Fruit fly (Drosophila melanogaster): ENCODE data around the gene Ir7c.

Gene Ir7c

DNA sequence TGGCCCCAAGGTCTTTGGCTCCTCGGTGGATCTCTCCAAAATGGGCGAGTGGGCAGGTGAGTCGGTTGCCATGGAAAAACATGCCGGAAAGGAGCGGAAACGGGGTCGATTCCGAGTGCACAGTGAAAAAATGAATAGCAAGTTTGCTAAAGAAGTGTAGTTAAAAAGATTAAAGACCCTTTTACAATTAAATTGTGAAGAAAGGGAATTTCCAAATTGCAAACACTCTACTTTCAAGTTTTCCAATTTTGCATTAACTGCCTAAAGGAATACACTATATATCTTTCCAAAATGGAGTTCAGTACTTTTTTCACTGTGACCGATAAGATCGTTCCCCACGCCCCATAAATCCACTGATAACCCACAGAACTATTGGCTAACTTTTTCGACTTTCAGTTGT, 35.3 kb downstream of the Ir7c start (continued):
- TF ChIP-seq CG12155 (GFP tag; optimal IDR thresholded peaks at IDR 0.05) (no peak), CG10147 (GFP tag; optimal IDR thresholded peaks at IDR 0.05) (no peak), CG6175 (GFP tag; IDR thresholded peaks at IDR 0.05) (no peak), tx (GFP tag; optimal IDR thresholded peaks at IDR 0.05) (no peak), row (GFP tag; IDR thresholded peaks at IDR 0.05) (peak; percentile 60; the same call in 2 of the 3 replicates), CG16815 (GFP tag; optimal IDR thresholded peaks at IDR 0.05) (no peak), eyg (GFP tag; optimal IDR thresholded peaks at IDR 0.05) (no peak), CG8359 (GFP tag; optimal IDR thresholded peaks at IDR 0.05; ENCODE audit: borderline replicate concordance) (no peak), Aef1 (GFP tag; IDR thresholded peaks at IDR 0.05) (no peak), CG17612 (GFP tag; IDR thresholded peaks at IDR 0.05) (no peak), CG15479 (GFP tag; optimal IDR thresholded peaks at IDR 0.05) (no peak), toy (GFP tag; IDR thresholded peaks at IDR 0.05) (no peak), vnd (GFP tag; IDR thresholded peaks at IDR 0.05; ENCODE audit: partially characterized antibody) (no peak), Oli (tag; optimal IDR thresholded peaks at IDR 0.05) (no peak), zf30C (GFP tag; optimal IDR thresholded peaks at IDR 0.05) (peak; percentile 18), CG17385 (GFP tag; optimal IDR thresholded peaks at IDR 0.05) (peak; percentile 5), sc (optimal IDR thresholded peaks at IDR 0.05) (no peak), sc (GFP tag; optimal IDR thresholded peaks at IDR 0.05) (no peak), NC2α (GFP tag; optimal IDR thresholded peaks at IDR 0.05) (no peak), amos (GFP tag; IDR thresholded peaks at IDR 0.05; ENCODE audit: partially characterized antibody) (no peak), CrebB (tag; optimal IDR thresholded peaks at IDR 0.05) (no peak), CG3407 (GFP tag; optimal IDR thresholded peaks at IDR 0.05) (no peak), CG10366 (GFP tag; IDR thresholded peaks at IDR 0.05) (no peak), CG7839 (tag; optimal IDR thresholded peaks at IDR 0.05) (peak; percentile 21), ttk (GFP tag; IDR thresholded peaks at IDR 0.05) (0 out of 2 replicates have a peak, but pooled peaks have one; percentile 44), Ssrp (tag; optimal IDR thresholded peaks at IDR 0.05) (no peak), CG2120 (GFP tag; optimal IDR thresholded peaks at IDR 0.05) (peak; percentile 49), Gug (GFP tag; IDR thresholded peaks at IDR 0.05) (no peak), Antp (GFP tag; optimal IDR thresholded peaks at IDR 0.05) (no peak), mam (GFP tag; optimal IDR thresholded peaks at IDR 0.05) (no peak), dysf (GFP tag; IDR thresholded peaks at IDR 0.05) (peak; percentile 60), Atf6 (GFP tag; IDR thresholded peaks at IDR 0.05) (no peak), Gsc (GFP tag; IDR thresholded peaks at IDR 0.05) (no peak), ro (GFP tag; IDR thresholded peaks at IDR 0.05) (no peak), pzg (GFP tag; optimal IDR thresholded peaks at IDR 0.05) (no peak), ash1 (GFP tag; optimal IDR thresholded peaks at IDR 0.05) (no peak), Abd-B (GFP tag; optimal IDR thresholded peaks at IDR 0.05) (no peak), CG7556 (GFP tag; optimal IDR thresholded peaks at IDR 0.05) (peak; percentile 20), CG11695 (GFP tag; IDR thresholded peaks at IDR 0.05) (0 out of 3 replicates have a peak, but pooled peaks have one; percentile 21), CG2202 (tag; optimal IDR thresholded peaks at IDR 0.05) (no peak), Sry-β (GFP tag; optimal IDR thresholded peaks at IDR 0.05) (no peak), Ravus (GFP tag; IDR thresholded peaks at IDR 0.05) (no peak)

DNA sequence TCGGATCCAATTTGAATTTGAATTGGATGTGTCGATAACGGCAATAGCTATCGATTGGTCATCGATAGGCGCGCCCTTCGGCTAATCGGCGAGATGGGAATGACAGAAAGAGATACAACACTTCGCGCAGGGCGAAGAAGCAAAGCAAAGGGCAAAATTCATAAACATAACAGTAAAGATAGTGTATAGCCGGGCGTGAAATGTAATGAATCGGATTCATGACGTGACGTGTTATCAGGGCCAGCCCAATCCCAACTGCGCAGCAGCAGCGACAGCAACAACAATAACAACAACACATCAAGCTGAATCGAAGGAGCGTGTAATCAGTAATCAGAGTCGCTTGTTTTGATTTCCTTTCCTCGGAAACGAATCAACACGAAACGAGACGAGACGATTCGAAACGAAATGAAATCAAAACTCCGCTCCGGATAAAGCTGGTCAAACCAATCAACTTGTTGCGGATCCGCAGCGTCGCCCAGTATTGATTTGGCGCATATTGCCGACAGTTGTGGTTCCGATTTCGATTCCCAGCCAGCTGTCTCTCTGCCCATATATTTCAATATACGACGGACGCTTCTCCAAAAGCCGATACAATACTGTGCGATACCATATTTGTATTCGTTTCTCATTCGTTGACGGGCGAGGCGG, 37.9 kb downstream of the Ir7c start, which contains the start of gene snz:
snz (plus strand) TSS at position 107 of the 648 bp plus-strand sequence.
- TF ChIP-seq row (GFP tag; IDR thresholded peaks at IDR 0.05) (peak; percentile 55), Dbx (GFP tag; IDR thresholded peaks at IDR 0.05) (0 out of 3 replicates have a peak, but pooled peaks have one; percentile 5), tgo (GFP tag; IDR thresholded peaks at IDR 0.05) (no peak), CG9876 (GFP tag; optimal IDR thresholded peaks at IDR 0.05) (no peak), D (optimal IDR thresholded peaks at IDR 0.05) (no peak), D (GFP tag; optimal IDR thresholded peaks at IDR 0.05) (no peak), ftz-f1 (GFP tag; optimal IDR thresholded peaks at IDR 0.05) (no peak), nerfin-2 (GFP tag; IDR thresholded peaks at IDR 0.05; ENCODE audit: partially characterized antibody) (peak; percentile 65), chinmo (GFP tag; IDR thresholded peaks at IDR 0.05; ENCODE audit: partially characterized antibody) (peak; percentile 81; the same call in 3 of the 4 replicates), Fer1 (GFP tag; optimal IDR thresholded peaks at IDR 0.05) (peak; percentile 34), CG6272 (GFP tag; IDR thresholded peaks at IDR 0.05) (no peak), zen2 (GFP tag; IDR thresholded peaks at IDR 0.05; ENCODE audit: partially characterized antibody) (peak; percentile 68; the same call in 2 of the 3 replicates), Abd-B (GFP tag; optimal IDR thresholded peaks at IDR 0.05) (no peak)

Measured in whole organism, embryonic.